Fruit fly (Drosophila melanogaster): Measurements from ENCODE around the gene CG4768.

CG4768 gene

DNA sequence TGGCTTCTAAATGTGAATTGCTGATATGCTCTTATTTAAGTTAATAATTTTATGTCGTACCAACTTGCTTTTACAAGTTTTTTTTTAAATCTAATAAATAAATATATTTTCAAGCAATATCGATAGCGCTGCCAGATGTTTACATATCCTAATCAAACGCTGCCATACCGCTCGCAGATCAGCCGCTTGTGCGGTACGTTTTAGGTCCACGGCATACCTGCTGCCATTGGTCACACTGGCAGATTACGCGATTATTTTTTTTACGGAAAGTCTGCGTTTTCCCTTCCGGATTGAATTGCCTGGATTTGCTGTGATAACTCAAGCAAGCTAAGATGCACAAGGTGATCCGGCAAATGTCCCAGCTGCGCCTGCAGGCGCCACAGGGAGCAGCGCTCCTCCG lies 8.2 kb upstream of the CG4768 start, which contains the start of gene mRpL22:
TSS of gene mRpL22 (plus strand) at position 191 of the 400 bp plus-strand sequence.
- no peak for TF ChIP-seq vnd (GFP tag; IDR thresholded peaks at IDR 0.05; ENCODE audit: partially characterized antibody)
- TF ChIP-seq vvl (GFP tag; IDR thresholded peaks at IDR 0.05): peak; percentile 10; the same call in 1 of the 2 replicates
- TF ChIP-seq Ssrp (tag; optimal IDR thresholded peaks at IDR 0.05): no peak
- TF ChIP-seq Tbp (GFP tag; optimal IDR thresholded peaks at IDR 0.05): no peak
- 0 out of 2 replicates have a peak, but pooled peaks have one; percentile 29 for TF ChIP-seq CG9932 (GFP tag; IDR thresholded peaks at IDR 0.05)
- TF ChIP-seq pzg (GFP tag; optimal IDR thresholded peaks at IDR 0.05): peak; percentile 66
- TF ChIP-seq CG30431 (GFP tag; optimal IDR thresholded peaks at IDR 0.05): no peak
- peak; percentile 19; the same call in 1 of the 3 replicates for TF ChIP-seq knrl (GFP tag; IDR thresholded peaks at IDR 0.05; ENCODE audit: partially characterized antibody)
- TF ChIP-seq CkIIα-i1 (GFP tag; IDR thresholded peaks at IDR 0.05): no peak
- peak; percentile 57 for TF ChIP-seq CG15514 (GFP tag; optimal IDR thresholded peaks at IDR 0.05)
- TF ChIP-seq MESR4 (GFP tag; optimal IDR thresholded peaks at IDR 0.05): peak; percentile 88
- TF ChIP-seq fd102C (GFP tag; optimal IDR thresholded peaks at IDR 0.05): no peak
- TF ChIP-seq CG11504 (tag; optimal IDR thresholded peaks at IDR 0.05): peak; percentile 32
- TF ChIP-seq amos (GFP tag; IDR thresholded peaks at IDR 0.05; ENCODE audit: partially characterized antibody): peak; percentile 47; the same call in 1 of the 2 replicates
- peak; percentile 4 for TF ChIP-seq stwl (tag; optimal IDR thresholded peaks at IDR 0.05)
- TF ChIP-seq Opbp (GFP tag; IDR thresholded peaks at IDR 0.05; ENCODE audit: partially characterized antibody): peak; percentile 31; the same call in 1 of the 3 replicates
- no peak for TF ChIP-seq Eip74EF (GFP tag; optimal IDR thresholded peaks at IDR 0.05)
- TF ChIP-seq CG4617 (GFP tag; optimal IDR thresholded peaks at IDR 0.05; ENCODE audit: borderline replicate concordance): peak; percentile 35
- TF ChIP-seq MBD-R2 (GFP tag; IDR thresholded peaks at IDR 0.05): peak; percentile 73
- TF ChIP-seq fd64A (GFP tag; optimal IDR thresholded peaks at IDR 0.05): no peak
- peak; percentile 70 for TF ChIP-seq CG3847 (GFP tag; IDR thresholded peaks at IDR 0.05)
- TF ChIP-seq Pdp1 (GFP tag; optimal IDR thresholded peaks at IDR 0.05): peak in 1 of 2 experiments; percentile 65
- peak; percentile 69 for TF ChIP-seq CG9437 (GFP tag; optimal IDR thresholded peaks at IDR 0.05)
- TF ChIP-seq Sin3A (optimal IDR thresholded peaks at IDR 0.05): peak; percentile 36
- TF ChIP-seq ftz-f1 (GFP tag; optimal IDR thresholded peaks at IDR 0.05): no peak
- peak; percentile 56 for TF ChIP-seq CG14710 (tag; optimal IDR thresholded peaks at IDR 0.05)
- peak; percentile 32; the same call in 1 of the 2 replicates for TF ChIP-seq Bgb (GFP tag; IDR thresholded peaks at IDR 0.05; ENCODE audit: partially characterized antibody)
- TF ChIP-seq CrebB (tag; optimal IDR thresholded peaks at IDR 0.05): peak; percentile 28
- no peak for TF ChIP-seq yki (optimal IDR thresholded peaks at IDR 0.05)
- TF ChIP-seq grn (GFP tag; optimal IDR thresholded peaks at IDR 0.05): peak; percentile 27
- peak; percentile 38; the same call in 1 of the 3 replicates for TF ChIP-seq CG16813 (GFP tag; IDR thresholded peaks at IDR 0.05; ENCODE audit: partially characterized antibody)
- peak; percentile 17 for TF ChIP-seq CG2712 (tag; optimal IDR thresholded peaks at IDR 0.05)
- peak; percentile 38 for TF ChIP-seq sqz (GFP tag; optimal IDR thresholded peaks at IDR 0.05)
- peak; percentile 25; the same call in 1 of the 2 replicates for TF ChIP-seq slbo (GFP tag; IDR thresholded peaks at IDR 0.05)
- TF ChIP-seq CG13287 (GFP tag; IDR thresholded peaks at IDR 0.05; ENCODE audit: partially characterized antibody): 0 out of 2 replicates have a peak, but pooled peaks have one; percentile 17
- peak; percentile 67 for TF ChIP-seq CG9797 (GFP tag; optimal IDR thresholded peaks at IDR 0.05)
- TF ChIP-seq Stat92E (GFP tag; optimal IDR thresholded peaks at IDR 0.05): no peak
- TF ChIP-seq Rfx (GFP tag; IDR thresholded peaks at IDR 0.05): peak; percentile 31; the same call in 1 of the 2 replicates
- no peak for TF ChIP-seq BtbVII (GFP tag; optimal IDR thresholded peaks at IDR 0.05)
- TF ChIP-seq CG34422 (GFP tag; IDR thresholded peaks at IDR 0.05): peak; percentile 20; the same call in 1 of the 3 replicates
- TF ChIP-seq BEAF-32 (GFP tag; optimal IDR thresholded peaks at IDR 0.05): peak; percentile 56
- peak; percentile 6 for TF ChIP-seq CG10267 (tag; optimal IDR thresholded peaks at IDR 0.05)
- TF ChIP-seq YL-1 (GFP tag; optimal IDR thresholded peaks at IDR 0.05): peak; percentile 21
- TF ChIP-seq Dp (GFP tag; optimal IDR thresholded peaks at IDR 0.05): peak; percentile 76
- peak; percentile 8 for TF ChIP-seq CG1603 (tag; optimal IDR thresholded peaks at IDR 0.05)
- peak; percentile 26 for TF ChIP-seq trem (tag; optimal IDR thresholded peaks at IDR 0.05)
- no peak for TF ChIP-seq Dek (tag; optimal IDR thresholded peaks at IDR 0.05)
- peak; percentile 71 for TF ChIP-seq gfzf (GFP tag; optimal IDR thresholded peaks at IDR 0.05)

All from whole organism, embryonic.